Worm (Caenorhabditis elegans): ENCODE data around the gene sre-3.

ce11 chrII:7396081-7396480 lies 10.5 kb downstream of the sre-3 start:
- no peak for TF ChIP-seq unc-98 (GFP tag; IDR thresholded peaks at IDR 0.05)
- TF ChIP-seq ama-1 (optimal IDR thresholded peaks at IDR 0.05) = no peak
- no peak for TF ChIP-seq ztf-11 (tag; optimal IDR thresholded peaks at IDR 0.05)

Data from whole organism, L1 larva.